Worm (Caenorhabditis elegans) whole organism, young adult: ENCODE results near the gene ztf-30.
A peak's percentile ranks its signal among the peaks of the same experiment; 100 is the strongest.

Source experiments
- B0261.1 ChIP-seq: sonication (generic microtip); optimal IDR thresholded peaks from 2 replicates; lab custom pipeline; 2016; ENCODE audit warnings: mild to moderate bottlenecking, missing genetic modification characterization, moderate library complexity, missing compliant biosample characterization
- C17E4.6 ChIP-seq: fragments of 200-800 bp; sonication (Bioruptor generic); IDR thresholded peaks from 2 replicates; pipeline ENCODE4 v1.3.6; 2022; ENCODE audit warnings: missing genetic modification reagents, missing genetic modification characterization, missing compliant biosample characterization
- D2030.7 ChIP-seq: fragments of 200-800 bp; sonication (Bioruptor generic); IDR thresholded peaks from 2 replicates; pipeline ENCODE4 v1.3.6; 2022; ENCODE audit warnings: missing genetic modification reagents, missing genetic modification characterization, missing compliant biosample characterization
- F10E7.11 ChIP-seq: sonication (generic microtip); optimal IDR thresholded peaks from 2 replicates; lab custom pipeline; 2017; ENCODE audit warnings: mild to moderate bottlenecking, missing genetic modification characterization, moderate library complexity, missing compliant biosample characterization
- F49E8.2 ChIP-seq: sonication (generic microtip); optimal IDR thresholded peaks from 3 replicates; lab custom pipeline; 2017; ENCODE audit warnings: missing genetic modification characterization, mild to moderate bottlenecking, missing compliant biosample characterization, antibody characterized with exemption, moderate library complexity; ENCODE audit not compliant: insufficient read depth
- F57A8.1 ChIP-seq: fragments of 200-800 bp; sonication (Bioruptor generic); optimal IDR thresholded peaks from 2 replicates; lab custom pipeline; 2018; ENCODE audit warnings: mild to moderate bottlenecking, missing genetic modification characterization, moderate library complexity, missing compliant biosample characterization
- Y79H2A.3 ChIP-seq: fragments of 200-800 bp; sonication (Bioruptor generic); conservative IDR thresholded peaks from 2 replicates; pipeline ENCODE4 v1.3.6; 2022; ENCODE audit warnings: missing genetic modification reagents, missing genetic modification characterization, missing compliant biosample characterization
- Y95B8A.8 ChIP-seq: fragments of 200-800 bp; sonication (Bioruptor generic); IDR thresholded peaks from 2 replicates; pipeline ENCODE4 v1.3.6; 2022; ENCODE audit warnings: missing genetic modification reagents, missing genetic modification characterization, missing compliant biosample characterization
- ZK185.1 ChIP-seq: sonication (generic microtip); optimal IDR thresholded peaks from 2 replicates; lab custom pipeline; 2016; ENCODE audit warnings: mild to moderate bottlenecking, missing genetic modification characterization, missing compliant biosample characterization; ENCODE audit not compliant: poor library complexity, severe bottlenecking
- akir-1 ChIP-seq: fragments of 200-800 bp; sonication (Bioruptor generic); optimal IDR thresholded peaks from 2 replicates; lab custom pipeline; 2018; ENCODE audit warnings: mild to moderate bottlenecking, missing genetic modification characterization, moderate library complexity, missing compliant biosample characterization
- aptf-2 ChIP-seq: fragments of 200-800 bp; sonication (Bioruptor generic); conservative IDR thresholded peaks from 2 replicates; pipeline ENCODE4 v1.3.6; 2022; ENCODE audit warnings: missing genetic modification reagents, missing genetic modification characterization, missing compliant biosample characterization
- attf-5 ChIP-seq: fragments of 200-800 bp; sonication (Bioruptor generic); optimal IDR thresholded peaks from 2 replicates; lab custom pipeline; 2018; ENCODE audit warnings: mild to moderate bottlenecking, missing genetic modification characterization, missing compliant biosample characterization
- ceh-100 ChIP-seq: fragments of 200-800 bp; sonication (Bioruptor generic); IDR thresholded peaks from 2 replicates; pipeline ENCODE4 v1.3.6; 2022; ENCODE audit warnings: missing genetic modification reagents, missing genetic modification characterization, missing compliant biosample characterization
- ceh-40 ChIP-seq: fragments of 200-800 bp; sonication (Bioruptor generic); IDR thresholded peaks from 2 replicates; pipeline ENCODE4 v1.3.6; 2022; ENCODE audit warnings: missing genetic modification characterization, missing compliant biosample characterization
- ceh-58 ChIP-seq: fragments of 200-800 bp; sonication (Bioruptor generic); IDR thresholded peaks from 2 replicates; pipeline ENCODE4 v1.3.6; 2022; ENCODE audit warnings: missing genetic modification characterization, missing compliant biosample characterization
- chd-7 ChIP-seq: sonication (generic microtip); optimal IDR thresholded peaks from 2 replicates; lab custom pipeline; 2016; ENCODE audit warnings: mild to moderate bottlenecking, missing genetic modification characterization, moderate library complexity, missing compliant biosample characterization
- efl-1 ChIP-seq: fragments of 150-350 bp; optimal IDR thresholded peaks from 2 replicates; lab custom pipeline; 2014; ENCODE audit warnings: missing biosample characterization, missing genetic modification reagents, missing genetic modification characterization
- hlh-26 ChIP-seq: fragments of 200-800 bp; sonication (Bioruptor generic); conservative IDR thresholded peaks from 2 replicates; pipeline ENCODE4 v1.3.6; 2022; ENCODE audit warnings: missing genetic modification reagents, missing genetic modification characterization, missing compliant biosample characterization
- hmg-20 ChIP-seq: fragments of 200-800 bp; sonication (Bioruptor generic); IDR thresholded peaks from 2 replicates; pipeline ENCODE4 v1.3.6; 2022; ENCODE audit warnings: missing genetic modification reagents, missing genetic modification characterization, missing compliant biosample characterization
- hrde-1 ChIP-seq: sonication (generic microtip); optimal IDR thresholded peaks from 2 replicates; lab custom pipeline; 2016; ENCODE audit warnings: missing genetic modification characterization, mild to moderate bottlenecking, missing compliant biosample characterization, moderate library complexity, missing genotype, missing genetic modification reagents, borderline replicate concordance
- hsf-1 ChIP-seq: fragments of 200-800 bp; sonication (Bioruptor generic); IDR thresholded peaks from 2 replicates; pipeline ENCODE4 v1.3.6; 2022; ENCODE audit warnings: missing genetic modification reagents, missing genetic modification characterization, missing compliant biosample characterization
- lin-26 ChIP-seq: fragments of 200-800 bp; sonication (Bioruptor generic); IDR thresholded peaks from 2 replicates; pipeline ENCODE4 v1.3.6; 2022; ENCODE audit warnings: missing genetic modification reagents, missing genetic modification characterization, missing compliant biosample characterization
- mel-28 ChIP-seq: sonication (generic microtip); optimal IDR thresholded peaks from 2 replicates; lab custom pipeline; 2016; ENCODE audit warnings: borderline replicate concordance, mild to moderate bottlenecking, missing genetic modification characterization, missing compliant biosample characterization
- nhr-80 ChIP-seq: sonication (generic microtip); optimal IDR thresholded peaks from 2 replicates; lab custom pipeline; 2016; ENCODE audit warnings: missing genetic modification characterization, missing compliant biosample characterization
- nhr-90 ChIP-seq: sonication (generic microtip); optimal IDR thresholded peaks from 2 replicates; lab custom pipeline; 2016; ENCODE audit warnings: missing genotype, mild to moderate bottlenecking, missing genetic modification characterization, missing compliant biosample characterization
- pbrm-1 ChIP-seq: fragments of 200-800 bp; sonication (Bioruptor generic); IDR thresholded peaks from 2 replicates; pipeline ENCODE4 v1.3.6; 2022; ENCODE audit warnings: missing genetic modification reagents, missing genetic modification characterization, missing compliant biosample characterization
- pha-4 ChIP-seq: fragments of 150-350 bp; sonication (generic microtip); optimal IDR thresholded peaks from 2 replicates; lab custom pipeline; 2014; ENCODE audit warnings: missing biosample characterization, missing genetic modification reagents, missing genetic modification characterization
- repo-1 ChIP-seq: sonication (generic microtip); optimal IDR thresholded peaks from 2 replicates; lab custom pipeline; 2017; ENCODE audit warnings: mild to moderate bottlenecking, missing genetic modification characterization, missing compliant biosample characterization
- rpc-1 ChIP-seq, 2 experiments: fragments of 150-350 bp in 1 of 2; sonication (generic microtip) in 1 of 2; optimal IDR thresholded peaks; 2 replicates each; lab custom pipeline; 2014 to 2018; ENCODE audit warnings: missing biosample characterization in 1 of 2, missing genetic modification characterization in 1 of 2, missing genetic modification reagents in 1 of 2, missing genotype in 1 of 2
- snpc-1.3 ChIP-seq: sonication (generic microtip); optimal IDR thresholded peaks from 2 replicates; lab custom pipeline; 2017; ENCODE audit warnings: missing genetic modification characterization, mild to moderate bottlenecking, missing compliant biosample characterization, antibody characterized with exemption, moderate library complexity, missing genotype, missing genetic modification reagents; ENCODE audit not compliant: insufficient read depth
- snpc-4 ChIP-seq, 5 experiments: fragments of 150-350 bp in 1 of 5; sonication (generic microtip) in 4 of 5; optimal IDR thresholded peaks; 2 replicates each; lab custom pipeline; 2014 to 2018; ENCODE audit warnings: missing genetic modification characterization in 5 of 5, missing biosample characterization in 3 of 5, antibody characterized with exemption in 2 of 5, mild to moderate bottlenecking in 2 of 5, missing compliant biosample characterization in 2 of 5, missing genotype in 2 of 5, moderate library complexity in 2 of 5, missing genetic modification reagents in 1 of 5
- tbp1 ChIP-seq: fragments of 200-800 bp; sonication (Bioruptor generic); optimal IDR thresholded peaks from 2 replicates; lab custom pipeline; 2018; ENCODE audit warnings: mild to moderate bottlenecking, missing genetic modification characterization, missing compliant biosample characterization
- tbx-9 ChIP-seq: sonication (generic microtip); optimal IDR thresholded peaks from 2 replicates; lab custom pipeline; 2016; ENCODE audit warnings: borderline replicate concordance, missing genetic modification characterization, inconsistent platforms, missing compliant biosample characterization
- unc-130 ChIP-seq: sonication (generic microtip); optimal IDR thresholded peaks from 2 replicates; lab custom pipeline; 2016; ENCODE audit warnings: missing genetic modification reagents, missing genetic modification characterization, missing compliant biosample characterization
- ztf-25 ChIP-seq: fragments of 200-800 bp; sonication (Bioruptor generic); IDR thresholded peaks from 2 replicates; pipeline ENCODE4 v1.3.6; 2022; ENCODE audit warnings: missing genetic modification reagents, missing genetic modification characterization, missing compliant biosample characterization

ztf-30 gene

ce11 chrIII:8646021-8646420 lies 48.4 kb upstream of the ztf-30 start (continued):
- TF ChIP-seq rpc-1 (optimal IDR thresholded peaks at IDR 0.05; lab: Kevin White, UChicago) (peak; percentile 78), rpc-1 (tag; optimal IDR thresholded peaks at IDR 0.05; lab: Kevin White, UChicago) (peak; percentile 88), repo-1 (tag; lab: Kevin White, UChicago) (no peak), D2030.7 (GFP tag; lab: Robert Waterston, UW) (peak; percentile 41; the same call in 1 of the 2 replicates), unc-130 (GFP tag; lab: Kevin White, UChicago) (no peak), tbp1 (GFP tag; lab: Kevin White, UChicago) (peak; percentile 98), ZK185.1 (tag; lab: Kevin White, UChicago) (peak; percentile 43), hsf-1 (GFP tag; lab: Robert Waterston, UW) (0 out of 2 replicates have a peak, but pooled peaks have one; percentile 36), Y79H2A.3 (no peak), C17E4.6 (GFP tag; lab: Robert Waterston, UW) (no peak), pha-4 (tag; lab: Kevin White, UChicago) (no peak), hrde-1 (tag; lab: Kevin White, UChicago) (no peak), aptf-2 (GFP tag; lab: Robert Waterston, UW) (no peak), snpc-1.3 (tag; lab: Kevin White, UChicago) (peak; percentile 39), hlh-26 (GFP tag; lab: Robert Waterston, UW) (no peak), pbrm-1 (peak; percentile 46; the same call in 1 of the 2 replicates), Y95B8A.8 (GFP tag; lab: Robert Waterston, UW) (no peak), mel-28 (no peak), attf-5 (GFP tag; lab: Kevin White, UChicago) (no peak), ceh-58 (GFP tag; lab: Robert Waterston, UW) (no peak), ceh-40 (no peak), efl-1 (GFP tag; lab: Kevin White, UChicago) (no peak), nhr-80 (tag; lab: Kevin White, UChicago) (no peak), F57A8.1 (GFP tag; lab: Kevin White, UChicago) (no peak), nhr-90 (peak; percentile 79), ztf-25 (GFP tag; lab: Robert Waterston, UW) (peak; percentile 85), snpc-4 (GFP tag; optimal IDR thresholded peaks at IDR 0.05; lab: Kevin White, UChicago) (peak; percentile 61), snpc-4 (tag; optimal IDR thresholded peaks at IDR 0.05; lab: Kevin White, UChicago) (peak in 2 of 4 experiments; percentile 22 to 54), ceh-100 (GFP tag; lab: Robert Waterston, UW) (no peak), akir-1 (no peak), B0261.1 (tag; lab: Kevin White, UChicago) (peak; percentile 83), lin-26 (GFP tag; lab: Robert Waterston, UW) (peak; percentile 80), tbx-9 (tag; lab: Kevin White, UChicago) (no peak), F10E7.11 (no peak), chd-7 (tag; lab: Kevin White, UChicago) (no peak)
- TF ChIP-seq, all 124 proteins: peak for 37

ce11 chrIII:8643639-8644038 lies 46.0 kb upstream of the ztf-30 start, which contains the start of gene twk-7:
TSS of gene twk-7 (minus strand) at chrIII:8643739.
- no peak for TF ChIP-seq hmg-20
- no peak for TF ChIP-seq F49E8.2 (tag; lab: Kevin White, UChicago)
